Fruit fly (Drosophila melanogaster) whole organism: ENCODE results near the gene Alg9.

Experiments
- CG8478 ChIP-seq: fragments of >200 bp; optimal IDR thresholded peaks from 2 replicates; lab custom pipeline; 2018; ENCODE audit warnings: inconsistent platforms
- Dll ChIP-seq: fragments of >200 bp; optimal IDR thresholded peaks from 2 replicates; lab custom pipeline; 2017
- EcR ChIP-seq, 2 experiments: fragments of >200 bp; optimal IDR thresholded peaks; 2 replicates each; lab custom pipeline; 2017; ENCODE audit warnings: missing biosample characterization in 2 of 2, missing genetic modification characterization in 2 of 2, missing genetic modification reagents in 2 of 2
- pan ChIP-seq: fragments of >200 bp; optimal IDR thresholded peaks from 2 replicates; lab custom pipeline; 2017
- psq ChIP-seq: fragments of >200 bp; optimal IDR thresholded peaks from 2 replicates; lab custom pipeline; 2017
- usp ChIP-seq: fragments of >200 bp; optimal IDR thresholded peaks from 2 replicates; lab custom pipeline; 2017; ENCODE audit warnings: missing biosample characterization, missing genetic modification characterization, mixed read lengths

dm6 chr3R:25209207-25209606 lies 12.2 kb upstream of the Alg9 start:
- TF ChIP-seq usp (no peak), pan (lab: Kevin White, UChicago) (no peak), psq (lab: Kevin White, UChicago) (no peak), CG8478 (no peak), EcR (GFP tag; optimal IDR thresholded peaks at IDR 0.05; lab: Kevin White, UChicago) (no peak), Dll (no peak)
